Worm (Caenorhabditis elegans) whole organism, mixed stage, embryonic: ENCODE data around the gene B0507.2.
A peak's percentile ranks its signal among the peaks of the same experiment; 100 is the strongest.

Experiments used
- M03D4.4 ChIP-seq: sonication (generic microtip); optimal IDR thresholded peaks from 2 replicates; lab custom pipeline; 2017; ENCODE audit warnings: mild to moderate bottlenecking, missing genetic modification characterization, missing compliant biosample characterization
- bed-3 ChIP-seq: fragments of 200-800 bp; sonication (Bioruptor generic); optimal IDR thresholded peaks from 3 replicates; lab custom pipeline; 2018; ENCODE audit warnings: mild to moderate bottlenecking, missing genetic modification characterization, moderate library complexity, missing compliant biosample characterization
- blmp-1 ChIP-seq: fragments of 150-350 bp; optimal IDR thresholded peaks from 2 replicates; lab custom pipeline; 2014; ENCODE audit warnings: missing biosample characterization, missing genetic modification characterization
- ceh-39 ChIP-seq: fragments of 150-350 bp; optimal IDR thresholded peaks from 2 replicates; lab custom pipeline; 2014; ENCODE audit warnings: missing biosample characterization, missing genetic modification characterization
- ceh-43 ChIP-seq: fragments of 200-800 bp; sonication (Bioruptor generic); optimal IDR thresholded peaks from 2 replicates; lab custom pipeline; 2018; ENCODE audit warnings: mild to moderate bottlenecking, missing genetic modification characterization, moderate library complexity, missing compliant biosample characterization
- ceh-83 ChIP-seq: fragments of 200-800 bp; sonication (Bioruptor generic); optimal IDR thresholded peaks from 2 replicates; lab custom pipeline; 2018; ENCODE audit warnings: mild to moderate bottlenecking, missing genetic modification characterization, missing compliant biosample characterization
- ces-1 ChIP-seq: fragments of 150-350 bp; optimal IDR thresholded peaks from 2 replicates; lab custom pipeline; 2014; ENCODE audit warnings: missing biosample characterization, missing genetic modification reagents, missing genetic modification characterization
- cnd-1 ChIP-seq: fragments of 200-800 bp; sonication (Bioruptor generic); optimal IDR thresholded peaks from 2 replicates; lab custom pipeline; 2018; ENCODE audit warnings: mild to moderate bottlenecking, missing genetic modification characterization, missing compliant biosample characterization
- drap-1 ChIP-seq: fragments of 200-800 bp; sonication (Bioruptor generic); optimal IDR thresholded peaks from 3 replicates; lab custom pipeline; 2018; ENCODE audit warnings: mild to moderate bottlenecking, missing genetic modification characterization, missing compliant biosample characterization
- elt-1 ChIP-seq: sonication (generic microtip); optimal IDR thresholded peaks from 2 replicates; lab custom pipeline; 2017; ENCODE audit warnings: missing genetic modification characterization, mild to moderate bottlenecking, missing compliant biosample characterization, antibody characterized with exemption, moderate library complexity, borderline replicate concordance; ENCODE audit not compliant: insufficient read depth
- flh-1 ChIP-seq: fragments of 200-800 bp; sonication (Bioruptor generic); optimal IDR thresholded peaks from 2 replicates; lab custom pipeline; 2018; ENCODE audit warnings: mild to moderate bottlenecking, missing genetic modification characterization, moderate library complexity, missing compliant biosample characterization
- ham-2 ChIP-seq: fragments of 200-800 bp; sonication (Bioruptor generic); optimal IDR thresholded peaks from 2 replicates; lab custom pipeline; 2018; ENCODE audit warnings: mild to moderate bottlenecking, missing genetic modification characterization, missing compliant biosample characterization
- hlh-1 ChIP-seq: fragments of 150-350 bp; optimal IDR thresholded peaks from 2 replicates; lab custom pipeline; 2014; ENCODE audit warnings: missing biosample characterization, missing genetic modification reagents, missing genetic modification characterization
- lin-13 ChIP-seq: fragments of 150-350 bp; optimal IDR thresholded peaks from 2 replicates; lab custom pipeline; 2014; ENCODE audit warnings: missing biosample characterization, missing genetic modification characterization
- lin-32 ChIP-seq: fragments of 200-800 bp; sonication (Bioruptor generic); optimal IDR thresholded peaks from 2 replicates; lab custom pipeline; 2018; ENCODE audit warnings: mild to moderate bottlenecking, missing genetic modification characterization, missing compliant biosample characterization
- mab-5 ChIP-seq: fragments of 150-350 bp; optimal IDR thresholded peaks from 2 replicates; lab custom pipeline; 2014; ENCODE audit warnings: missing biosample characterization, missing genetic modification characterization
- mep-1 ChIP-seq: fragments of 150-350 bp; optimal IDR thresholded peaks from 2 replicates; lab custom pipeline; 2017; ENCODE audit warnings: missing biosample characterization, missing genetic modification reagents, missing genetic modification characterization, inconsistent platforms
- mls-2 ChIP-seq: sonication (generic microtip); optimal IDR thresholded peaks from 2 replicates; lab custom pipeline; 2016; ENCODE audit warnings: mild to moderate bottlenecking, missing genetic modification characterization, moderate library complexity, missing compliant biosample characterization
- nhr-12 ChIP-seq: fragments of 150-350 bp; optimal IDR thresholded peaks from 2 replicates; lab custom pipeline; 2014; ENCODE audit warnings: missing biosample characterization, missing genetic modification characterization
- nhr-2 ChIP-seq: fragments of 150-350 bp; optimal IDR thresholded peaks from 2 replicates; lab custom pipeline; 2014; ENCODE audit warnings: missing biosample characterization, missing genetic modification characterization
- nhr-237 ChIP-seq: fragments of 150-350 bp; optimal IDR thresholded peaks from 2 replicates; lab custom pipeline; 2014; ENCODE audit warnings: missing biosample characterization, missing genetic modification characterization
- nhr-28 ChIP-seq: fragments of 150-350 bp; optimal IDR thresholded peaks from 2 replicates; lab custom pipeline; 2014; ENCODE audit warnings: missing biosample characterization, missing genetic modification characterization
- nhr-76 ChIP-seq: sonication (generic microtip); optimal IDR thresholded peaks from 2 replicates; lab custom pipeline; 2017; ENCODE audit warnings: missing biosample characterization, missing genetic modification characterization
- pha-4 ChIP-seq: fragments of 150-350 bp; optimal IDR thresholded peaks from 2 replicates; lab custom pipeline; 2018; ENCODE audit warnings: missing biosample characterization, missing genetic modification reagents, missing genetic modification characterization
- snpc-4 ChIP-seq: fragments of 150-350 bp; optimal IDR thresholded peaks from 2 replicates; lab custom pipeline; 2014; ENCODE audit warnings: missing biosample characterization, missing genetic modification characterization
- sptf-1 ChIP-seq: sonication (generic microtip); optimal IDR thresholded peaks from 2 replicates; lab custom pipeline; 2017; ENCODE audit warnings: mild to moderate bottlenecking, missing genetic modification characterization, moderate library complexity, missing compliant biosample characterization
- tbx-8 ChIP-seq: fragments of 200-800 bp; sonication (Bioruptor generic); optimal IDR thresholded peaks from 2 replicates; lab custom pipeline; 2018; ENCODE audit warnings: mild to moderate bottlenecking, missing genetic modification characterization, moderate library complexity, missing compliant biosample characterization
- unc-120 ChIP-seq: sonication (generic microtip); optimal IDR thresholded peaks from 2 replicates; lab custom pipeline; 2017; ENCODE audit warnings: missing genetic modification characterization, missing compliant biosample characterization; ENCODE audit not compliant: poor library complexity, severe bottlenecking
- unc-39 ChIP-seq: fragments of 150-350 bp; optimal IDR thresholded peaks from 2 replicates; lab custom pipeline; 2014; ENCODE audit warnings: missing biosample characterization, missing genetic modification characterization
- unc-62 ChIP-seq: fragments of 150-350 bp; optimal IDR thresholded peaks from 2 replicates; lab custom pipeline; 2014; ENCODE audit warnings: missing biosample characterization, missing genetic modification reagents, missing genetic modification characterization
- zip-8 ChIP-seq: fragments of 150-350 bp; optimal IDR thresholded peaks from 2 replicates; lab custom pipeline; 2014; ENCODE audit warnings: missing biosample characterization, missing genetic modification characterization
- ztf-11 ChIP-seq: fragments of 150-350 bp; optimal IDR thresholded peaks from 2 replicates; lab custom pipeline; 2014; ENCODE audit warnings: missing biosample characterization, missing genetic modification characterization

The B0507.2 gene

DNA sequence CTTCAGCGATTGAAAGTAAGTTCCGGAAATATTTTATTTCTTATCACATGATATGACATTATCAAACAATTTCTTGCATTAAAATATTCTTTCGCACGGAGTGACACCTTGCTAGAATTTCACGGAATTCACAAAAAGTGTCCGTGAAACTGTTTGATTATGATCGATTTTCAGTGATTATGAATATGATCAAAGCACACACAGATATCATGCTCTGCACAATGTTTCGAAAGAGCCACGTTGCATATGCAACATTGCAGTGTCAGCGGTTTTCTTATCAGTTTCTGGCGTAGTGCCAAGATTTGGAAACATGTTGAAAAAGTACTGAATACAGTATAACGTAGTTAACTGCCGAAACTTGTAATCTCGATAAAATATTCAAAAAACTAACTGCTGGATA lies 5.0 kb upstream of the B0507.2 start:
- TF ChIP-seq hlh-1 (no peak), unc-39 (tag; lab: Kevin White, UChicago) (no peak), nhr-28 (tag; lab: Kevin White, UChicago) (no peak), nhr-12 (tag; lab: Kevin White, UChicago) (no peak), snpc-4 (tag; lab: Kevin White, UChicago) (no peak), cnd-1 (tag; lab: Kevin White, UChicago) (no peak), ces-1 (GFP tag; lab: Kevin White, UChicago) (no peak), lin-32 (GFP tag; lab: Kevin White, UChicago) (no peak), mab-5 (no peak), bed-3 (GFP tag; lab: Kevin White, UChicago) (no peak), flh-1 (GFP tag; lab: Kevin White, UChicago) (no peak), pha-4 (tag; lab: Kevin White, UChicago) (no peak), unc-62 (no peak), zip-8 (tag; lab: Kevin White, UChicago) (no peak), blmp-1 (tag; lab: Kevin White, UChicago) (no peak), tbx-8 (GFP tag; lab: Kevin White, UChicago) (no peak), ham-2 (GFP tag; lab: Kevin White, UChicago) (no peak), nhr-237 (tag; lab: Kevin White, UChicago) (no peak), unc-120 (tag; lab: Kevin White, UChicago) (no peak), nhr-76 (tag; lab: Kevin White, UChicago) (no peak)

DNA sequence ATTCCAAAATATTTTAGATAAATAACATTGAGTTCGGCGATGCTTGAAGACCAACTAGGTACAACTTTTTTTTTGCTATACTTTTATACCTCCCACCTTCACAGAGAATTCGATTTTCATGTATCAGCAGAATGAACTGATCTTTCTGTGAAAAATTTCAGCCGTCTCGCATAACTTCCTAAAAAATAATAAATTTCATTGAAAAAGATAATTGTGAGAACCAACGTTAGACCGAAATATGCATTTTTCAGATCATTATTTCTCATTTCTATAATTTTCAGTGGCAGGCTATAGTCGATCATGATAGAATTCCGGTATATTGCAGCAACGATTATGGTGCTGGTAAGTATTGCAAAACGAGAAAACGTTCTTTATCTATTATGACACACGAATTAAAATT lies 2.5 kb upstream of the B0507.2 start, which contains the start of gene srx-115:
srx-115 (plus strand) TSS at position 301 of the 400 bp plus-strand sequence.
- TF ChIP-seq elt-1, result no peak
- no peak for TF ChIP-seq ztf-11 (tag; lab: Kevin White, UChicago)
- no peak for TF ChIP-seq unc-62

DNA sequence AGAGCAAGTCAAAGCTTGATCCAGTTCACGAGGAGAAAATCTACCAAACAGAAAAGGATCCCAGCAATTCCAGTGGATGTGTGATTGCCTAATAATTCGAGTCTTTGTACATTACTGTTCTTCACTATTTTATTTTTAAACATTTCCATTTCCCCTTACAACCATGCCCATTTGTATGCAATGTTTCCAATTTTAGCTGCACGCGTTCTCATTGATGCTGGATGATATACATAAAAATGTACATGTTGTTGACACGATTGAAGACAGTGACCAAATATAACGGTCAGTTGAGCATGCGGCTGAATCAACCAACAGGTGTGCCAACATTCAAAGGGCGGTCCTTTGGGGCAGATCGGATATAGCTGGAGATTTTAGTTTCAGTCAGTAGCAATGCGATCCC lies 2.1 kb downstream of the B0507.2 start, which contains the start of gene B0507.1:
B0507.1 (plus strand) TSS at position 301 of the 400 bp plus-strand sequence.
- TF ChIP-seq lin-32 (GFP tag; lab: Kevin White, UChicago), result no peak
- TF ChIP-seq ztf-11 (tag; lab: Kevin White, UChicago), result no peak
- no peak for TF ChIP-seq snpc-4 (tag; lab: Kevin White, UChicago)
- no peak for TF ChIP-seq unc-120 (tag; lab: Kevin White, UChicago)
- TF ChIP-seq M03D4.4 (tag; lab: Kevin White, UChicago), result no peak
- TF ChIP-seq sptf-1, result no peak
- no peak for TF ChIP-seq nhr-12 (tag; lab: Kevin White, UChicago)
- TF ChIP-seq ceh-43 (GFP tag; lab: Kevin White, UChicago), result no peak
- TF ChIP-seq mls-2, result no peak
- TF ChIP-seq lin-13 (tag; lab: Kevin White, UChicago), result no peak
- TF ChIP-seq hlh-1, result no peak
- no peak for TF ChIP-seq cnd-1 (tag; lab: Kevin White, UChicago)
- TF ChIP-seq drap-1 (GFP tag; lab: Kevin White, UChicago), result no peak
- TF ChIP-seq flh-1 (GFP tag; lab: Kevin White, UChicago), result no peak
- no peak for TF ChIP-seq nhr-2 (tag; lab: Kevin White, UChicago)
- TF ChIP-seq nhr-76 (tag; lab: Kevin White, UChicago), result no peak
- no peak for TF ChIP-seq zip-8 (tag; lab: Kevin White, UChicago)
- TF ChIP-seq, all 35 proteins: peak for 0

DNA sequence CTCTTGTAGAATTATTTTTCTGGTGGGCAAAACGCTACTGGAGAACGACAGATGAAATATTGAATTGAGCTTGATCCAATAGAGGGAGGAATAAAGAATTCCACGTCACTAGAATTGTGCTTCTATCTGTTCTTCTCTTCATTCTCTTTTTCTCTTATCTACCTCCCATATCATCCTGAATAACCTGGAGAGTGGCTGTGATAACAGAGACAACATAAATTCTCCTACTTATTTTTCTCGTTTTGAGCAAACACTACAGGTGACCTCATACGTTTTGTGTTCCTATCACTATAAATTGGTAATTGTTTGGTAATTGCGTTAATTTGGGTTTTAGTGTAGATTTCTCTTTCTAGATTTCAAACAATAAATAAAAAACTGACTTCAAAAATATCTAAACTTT lies 7.0 kb downstream of the B0507.2 start:
- TF ChIP-seq ces-1 (GFP tag; lab: Kevin White, UChicago) (no peak), ceh-39 (tag; lab: Kevin White, UChicago) (no peak), unc-39 (tag; lab: Kevin White, UChicago) (no peak)

DNA sequence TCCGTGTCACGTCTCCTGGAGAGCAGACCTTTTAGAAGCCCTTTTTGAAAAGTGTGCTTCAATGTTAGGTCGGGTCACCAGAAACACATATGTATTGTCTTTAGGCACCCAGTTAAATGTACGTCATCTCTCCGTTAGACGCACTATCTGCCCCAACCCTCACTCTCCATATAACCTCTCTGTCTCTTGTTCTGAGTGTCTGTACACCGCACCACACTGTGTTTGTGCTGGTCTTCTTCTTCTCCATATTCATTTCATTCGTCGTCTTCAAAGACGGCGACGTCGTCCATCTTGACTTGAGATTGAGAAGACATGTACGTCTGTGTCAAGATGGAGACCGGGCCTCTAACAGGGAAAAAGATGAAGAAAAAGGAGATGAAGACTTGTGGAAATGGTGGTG lies 8.0 kb downstream of the B0507.2 start:
- no peak for TF ChIP-seq pha-4 (tag; lab: Kevin White, UChicago)
- TF ChIP-seq sptf-1, result peak; percentile 33

DNA sequence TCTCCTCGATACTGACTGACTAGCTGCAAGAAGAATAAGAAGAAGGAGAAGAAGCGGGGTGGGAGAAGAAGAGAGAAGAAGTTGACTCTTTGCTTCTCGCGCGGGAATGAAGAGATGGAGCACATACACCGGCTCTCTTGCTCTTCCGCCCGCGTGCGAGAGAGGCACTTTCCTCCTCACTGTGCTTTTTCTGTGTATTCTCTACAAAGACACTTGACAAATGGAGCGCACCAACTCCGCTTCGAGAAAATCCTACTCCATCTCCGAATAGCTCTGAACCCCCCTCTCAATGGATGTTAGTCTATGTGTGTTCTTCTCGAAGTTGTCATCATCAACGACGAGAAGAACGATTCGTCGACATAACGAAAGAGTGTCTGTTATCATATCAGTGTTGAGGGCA lies 10.4 kb downstream of the B0507.2 start:
- no peak for TF ChIP-seq nhr-28 (tag; lab: Kevin White, UChicago)
- TF ChIP-seq ceh-83 (GFP tag; lab: Kevin White, UChicago), result no peak
- no peak for TF ChIP-seq sptf-1
- TF ChIP-seq ztf-11 (tag; lab: Kevin White, UChicago), result no peak
- TF ChIP-seq flh-1 (GFP tag; lab: Kevin White, UChicago), result no peak
- peak; percentile 48 for TF ChIP-seq pha-4 (tag; lab: Kevin White, UChicago)
- TF ChIP-seq ham-2 (GFP tag; lab: Kevin White, UChicago), result no peak
- TF ChIP-seq snpc-4 (tag; lab: Kevin White, UChicago), result no peak
- TF ChIP-seq lin-32 (GFP tag; lab: Kevin White, UChicago), result no peak
- TF ChIP-seq bed-3 (GFP tag; lab: Kevin White, UChicago), result no peak
- no peak for TF ChIP-seq zip-8 (tag; lab: Kevin White, UChicago)
- peak; percentile 28 for TF ChIP-seq mep-1
- TF ChIP-seq nhr-12 (tag; lab: Kevin White, UChicago), result no peak
- no peak for TF ChIP-seq tbx-8 (GFP tag; lab: Kevin White, UChicago)
- TF ChIP-seq drap-1 (GFP tag; lab: Kevin White, UChicago), result no peak
- TF ChIP-seq blmp-1 (tag; lab: Kevin White, UChicago), result no peak
- TF ChIP-seq M03D4.4 (tag; lab: Kevin White, UChicago), result no peak
- no peak for TF ChIP-seq cnd-1 (tag; lab: Kevin White, UChicago)
- no peak for TF ChIP-seq unc-39 (tag; lab: Kevin White, UChicago)
- no peak for TF ChIP-seq ces-1 (GFP tag; lab: Kevin White, UChicago)
- no peak for TF ChIP-seq mab-5
- no peak for TF ChIP-seq mls-2
- TF ChIP-seq hlh-1, result peak; percentile 31
- TF ChIP-seq, all 35 proteins: peak for 3
